Fruit fly (Drosophila melanogaster): ENCODE results near the gene Reph.

Reph gene

DNA sequence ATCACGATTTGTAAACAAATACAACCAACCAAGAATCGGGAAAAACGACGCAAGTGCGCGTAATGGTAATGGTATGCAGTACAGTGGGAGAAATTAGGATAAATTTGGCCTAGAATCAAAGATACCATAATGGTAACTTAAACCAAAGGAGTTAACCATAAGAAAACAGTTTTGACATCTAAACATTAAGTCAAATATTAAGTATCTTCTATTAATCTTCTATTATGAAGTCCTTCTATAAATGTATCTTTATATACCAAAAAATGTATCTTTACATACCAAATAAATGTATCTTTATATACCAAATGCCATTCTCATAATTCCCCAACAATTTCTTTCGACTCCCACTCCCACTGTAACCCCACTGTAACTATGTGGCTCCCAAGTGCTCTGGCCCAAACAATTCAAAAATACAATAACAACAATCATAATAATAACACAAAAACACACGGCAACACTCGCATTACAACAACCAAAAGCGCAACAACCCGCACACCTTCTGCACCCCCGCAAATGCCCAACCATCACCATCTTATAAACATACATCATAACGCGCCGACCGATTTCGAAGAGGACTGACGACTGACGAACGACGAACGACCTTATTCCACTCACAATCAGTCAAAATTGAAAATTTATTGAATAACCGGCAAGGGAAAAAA is 52.3 kb downstream of the Reph start (continued):
- TF ChIP-seq fd102C (GFP tag; optimal IDR thresholded peaks at IDR 0.05) (no peak), Stat92E (GFP tag; optimal IDR thresholded peaks at IDR 0.05) (no peak), CG30020 (tag; optimal IDR thresholded peaks at IDR 0.05) (no peak), crc (GFP tag; optimal IDR thresholded peaks at IDR 0.05) (no peak), BtbVII (GFP tag; optimal IDR thresholded peaks at IDR 0.05) (no peak), CG34224 (GFP tag; IDR thresholded peaks at IDR 0.05; ENCODE audit: partially characterized antibody) (no peak), Mrtf (GFP tag; IDR thresholded peaks at IDR 0.05) (no peak), Nf-YA (GFP tag; IDR thresholded peaks at IDR 0.05) (no peak), trem (tag; optimal IDR thresholded peaks at IDR 0.05) (no peak), NC2α (GFP tag; optimal IDR thresholded peaks at IDR 0.05) (no peak), gem (tag; optimal IDR thresholded peaks at IDR 0.05) (peak; percentile 68), ro (GFP tag; IDR thresholded peaks at IDR 0.05) (no peak), CG4360 (GFP tag; IDR thresholded peaks at IDR 0.05) (peak; percentile 72), chm (GFP tag; IDR thresholded peaks at IDR 0.05) (no peak), Fer1 (GFP tag; optimal IDR thresholded peaks at IDR 0.05) (no peak), nau (GFP tag; optimal IDR thresholded peaks at IDR 0.05) (no peak), D19B (GFP tag; optimal IDR thresholded peaks at IDR 0.05) (no peak), Usf (GFP tag; optimal IDR thresholded peaks at IDR 0.05) (no peak), CG10209 (GFP tag; optimal IDR thresholded peaks at IDR 0.05) (no peak), Sox102F (GFP tag; optimal IDR thresholded peaks at IDR 0.05) (peak; percentile 43), CG9609 (GFP tag; optimal IDR thresholded peaks at IDR 0.05) (no peak), dmrt99B (tag; optimal IDR thresholded peaks at IDR 0.05) (peak; percentile 52), CG13287 (GFP tag; IDR thresholded peaks at IDR 0.05; ENCODE audit: partially characterized antibody) (no peak), CG32772 (GFP tag; IDR thresholded peaks at IDR 0.05) (no peak), CG32767 (GFP tag; IDR thresholded peaks at IDR 0.05) (no peak), CG7987 (GFP tag; optimal IDR thresholded peaks at IDR 0.05) (no peak), vfl (GFP tag; optimal IDR thresholded peaks at IDR 0.05) (no peak), CoRest (tag; optimal IDR thresholded peaks at IDR 0.05) (peak; percentile 22), grau (tag; optimal IDR thresholded peaks at IDR 0.05) (peak; percentile 31), CG2678 (tag; optimal IDR thresholded peaks at IDR 0.05) (peak; percentile 33), CG12219 (GFP tag; optimal IDR thresholded peaks at IDR 0.05) (no peak), HLH3B (GFP tag; IDR thresholded peaks at IDR 0.05) (no peak), CkIIα-i1 (GFP tag; IDR thresholded peaks at IDR 0.05) (no peak), CG10959 (GFP tag; IDR thresholded peaks at IDR 0.05) (no peak), br (optimal IDR thresholded peaks at IDR 0.05) (no peak), Asciz (GFP tag; optimal IDR thresholded peaks at IDR 0.05) (no peak), unpg (GFP tag; optimal IDR thresholded peaks at IDR 0.05) (peak; percentile 41), wor (GFP tag; IDR thresholded peaks at IDR 0.05) (no peak), Oli (tag; optimal IDR thresholded peaks at IDR 0.05) (peak; percentile 39), Rfx (GFP tag; IDR thresholded peaks at IDR 0.05) (no peak), Pdp1 (GFP tag; optimal IDR thresholded peaks at IDR 0.05) (no peak), Sin3A (optimal IDR thresholded peaks at IDR 0.05) (no peak), CG4282 (GFP tag; optimal IDR thresholded peaks at IDR 0.05) (no peak), dmrt11E (tag; optimal IDR thresholded peaks at IDR 0.05) (peak; percentile 52), CG7786 (GFP tag; optimal IDR thresholded peaks at IDR 0.05) (no peak), ash1 (GFP tag; optimal IDR thresholded peaks at IDR 0.05) (no peak), CG13123 (GFP tag; optimal IDR thresholded peaks at IDR 0.05) (no peak), CG9797 (GFP tag; optimal IDR thresholded peaks at IDR 0.05) (no peak), Aef1 (GFP tag; IDR thresholded peaks at IDR 0.05) (no peak), Elba2 (GFP tag; optimal IDR thresholded peaks at IDR 0.05) (no peak), Atf3 (GFP tag; optimal IDR thresholded peaks at IDR 0.05) (no peak)
